Worm (Caenorhabditis elegans): ENCODE measurements around the gene F09C6.3.

DNA sequence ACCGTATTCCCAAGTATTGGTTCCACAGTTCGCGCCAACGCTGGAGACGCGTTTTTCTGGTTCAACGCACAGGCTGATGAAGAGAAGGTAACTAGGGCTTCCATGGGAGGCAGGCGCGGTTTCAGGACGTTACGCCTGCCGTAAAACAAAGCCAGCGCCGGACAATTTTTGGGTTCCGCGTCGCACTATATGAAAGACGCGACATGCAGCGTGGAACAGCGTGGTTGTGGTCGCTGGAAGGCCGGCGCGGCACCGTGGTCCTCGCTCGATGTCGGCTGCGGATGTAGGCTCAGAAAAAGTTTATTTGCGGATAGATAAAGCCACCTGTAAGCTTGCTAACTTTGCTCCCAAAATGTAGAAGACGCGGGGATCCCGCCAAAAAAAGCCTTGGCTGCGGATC is 41.5 kb downstream of the F09C6.3 start:
- TF ChIP-seq atf-7 (tag; optimal IDR thresholded peaks at IDR 0.05) (no peak), hmg-1.2 (GFP tag; IDR thresholded peaks at IDR 0.05) (no peak), egrh-3 (GFP tag; IDR thresholded peaks at IDR 0.05) (no peak)
